Fruit fly (Drosophila melanogaster) whole organism, wandering third instar larva: ENCODE results near the gene CG2493.

Source experiments
- Abd-B ChIP-seq: fragments of >200 bp; optimal IDR thresholded peaks from 2 replicates; lab custom pipeline; 2017; ENCODE audit warnings: missing biosample characterization, missing genetic modification characterization
- CG32264 ChIP-seq: fragments of 200-800 bp; sonication (Bioruptor generic); optimal IDR thresholded peaks from 2 replicates; lab custom pipeline; 2016; ENCODE audit warnings: missing biosample characterization, missing genetic modification characterization
- CG9705 ChIP-seq: fragments of 200-800 bp; sonication (Bioruptor generic); optimal IDR thresholded peaks from 2 replicates; lab custom pipeline; 2018; ENCODE audit warnings: missing biosample characterization, mild to moderate bottlenecking, missing genetic modification characterization
- Dif ChIP-seq: fragments of 200-275, 200-300 bp; sonication (Bioruptor generic); optimal IDR thresholded peaks from 2 replicates; lab custom pipeline; 2018; ENCODE audit warnings: missing biosample characterization, missing genetic modification characterization; ENCODE audit not compliant: partially characterized antibody
- Hnf4 ChIP-seq: fragments of 200-800 bp; sonication (Bioruptor generic); optimal IDR thresholded peaks from 2 replicates; lab custom pipeline; 2016; ENCODE audit warnings: missing biosample characterization, mild to moderate bottlenecking, missing genetic modification characterization
- Hr78 ChIP-seq: fragments of >200 bp; optimal IDR thresholded peaks from 2 replicates; lab custom pipeline; 2017; ENCODE audit warnings: missing biosample characterization, missing genetic modification characterization
- Jra ChIP-seq: sonication (Bioruptor generic); optimal IDR thresholded peaks from 2 replicates; lab custom pipeline; 2016; ENCODE audit warnings: missing biosample characterization, missing genetic modification characterization
- OdsH ChIP-seq: fragments of 200-800 bp; sonication (Bioruptor generic); optimal IDR thresholded peaks from 2 replicates; lab custom pipeline; 2016; ENCODE audit warnings: missing biosample characterization, mild to moderate bottlenecking, missing genetic modification characterization
- Rel ChIP-seq, 2 experiments: fragments of 200-800 bp; sonication (Bioruptor generic) in 1 of 2; optimal IDR thresholded peaks; 2 replicates in 1 of 2; 3 replicates in 1 of 2; lab custom pipeline; 2016 to 2019; ENCODE audit warnings: mild to moderate bottlenecking in 2 of 2, missing biosample characterization in 2 of 2, missing genetic modification characterization in 2 of 2, moderate library complexity in 1 of 2
- Vsx2 ChIP-seq: fragments of 200-300, 225-300 bp; sonication (Bioruptor generic); optimal IDR thresholded peaks from 2 replicates; lab custom pipeline; 2018; ENCODE audit warnings: missing biosample characterization, missing genetic modification characterization; ENCODE audit not compliant: partially characterized antibody
- br ChIP-seq: fragments of 200-800 bp; sonication (Bioruptor generic); optimal IDR thresholded peaks from 2 replicates; lab custom pipeline; 2016; ENCODE audit warnings: missing biosample characterization, missing genetic modification characterization
- brk ChIP-seq: fragments of 200-800 bp; sonication (Bioruptor generic); optimal IDR thresholded peaks from 2 replicates; lab custom pipeline; 2016; ENCODE audit warnings: missing biosample characterization, mild to moderate bottlenecking, missing genetic modification characterization
- dl ChIP-seq, 2 experiments: fragments of 175-275, 200-275 bp in 1 of 2; fragments of 200-275 bp in 1 of 2; sonication (Bioruptor generic); optimal IDR thresholded peaks; lab custom pipeline; 2018; ENCODE audit warnings: mild to moderate bottlenecking in 2 of 2, missing biosample characterization in 2 of 2, missing genetic modification characterization in 2 of 2, moderate library complexity in 2 of 2; ENCODE audit not compliant: partially characterized antibody in 2 of 2, insufficient read depth in 1 of 2
- dsf ChIP-seq: sonication (Bioruptor generic); optimal IDR thresholded peaks from 2 replicates; lab custom pipeline; 2016; ENCODE audit warnings: missing biosample characterization, missing genetic modification characterization, borderline replicate concordance
- h ChIP-seq: fragments of 200-800 bp; sonication (Bioruptor generic); optimal IDR thresholded peaks from 3 replicates; lab custom pipeline; 2016; ENCODE audit warnings: missing biosample characterization, mild to moderate bottlenecking, missing genetic modification characterization
- pan ChIP-seq: fragments of >200 bp; optimal IDR thresholded peaks from 2 replicates; lab custom pipeline; 2017
- woc ChIP-seq: sonication (Bioruptor generic); optimal IDR thresholded peaks from 2 replicates; lab custom pipeline; 2016; ENCODE audit warnings: missing biosample characterization, mild to moderate bottlenecking, missing genetic modification characterization

The CG2493 gene

DNA sequence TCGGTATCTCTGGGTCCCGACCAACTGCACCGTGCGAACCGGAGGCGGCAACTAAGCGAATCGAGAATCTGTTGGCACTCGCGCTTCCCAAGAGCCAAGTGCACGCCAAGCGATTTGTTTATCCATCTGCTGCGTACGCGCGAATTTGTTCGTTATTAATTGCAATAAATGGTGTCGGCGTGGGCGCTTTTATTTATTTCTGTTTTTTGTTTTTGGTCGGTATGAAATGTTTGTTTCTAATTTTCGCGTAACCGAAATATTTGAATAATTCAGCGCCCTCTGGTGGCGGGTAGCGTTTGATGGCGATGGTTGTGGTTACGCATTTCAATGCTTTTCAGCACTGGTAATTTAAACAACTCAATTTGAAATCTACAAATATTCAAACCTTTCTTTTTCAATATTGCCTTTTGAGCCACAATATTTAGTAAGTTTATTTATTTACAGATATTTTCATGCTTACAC, 48.5 kb downstream of the CG2493 start, which contains the start of gene CG10947 (continued):
- no peak for TF ChIP-seq Dif

DNA sequence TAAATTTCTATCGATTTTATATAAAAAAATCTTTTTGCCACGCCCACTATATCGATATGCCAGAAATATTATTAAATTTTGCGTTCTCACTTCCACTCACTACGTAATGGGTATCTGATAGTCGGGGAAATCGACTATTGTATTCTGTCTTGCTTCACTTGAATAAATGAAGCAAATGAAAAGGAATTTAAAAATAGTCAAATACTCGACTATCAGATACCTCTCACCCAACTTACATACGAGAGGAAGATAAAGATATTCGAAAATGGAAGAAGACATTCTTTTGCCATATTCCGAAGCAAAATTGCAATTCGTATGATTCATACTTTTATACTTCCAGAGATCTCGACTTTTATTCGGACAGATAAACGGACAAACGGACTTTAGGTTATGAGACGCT, 49.4 kb downstream of the CG2493 start:
- TF ChIP-seq dl (GFP tag; optimal IDR thresholded peaks at IDR 0.05; lab: Kevin White, UChicago; ENCODE audit: insufficient read depth in 1 of 2, partially characterized antibody in 2 of 2): no peak
- TF ChIP-seq Jra (GFP tag; lab: Kevin White, UChicago): no peak
- TF ChIP-seq woc (GFP tag; lab: Kevin White, UChicago): no peak
- no peak for TF ChIP-seq Hnf4
- no peak for TF ChIP-seq h (GFP tag; lab: Kevin White, UChicago)
- no peak for TF ChIP-seq dsf (GFP tag; lab: Kevin White, UChicago)
- TF ChIP-seq Hr78 (GFP tag; lab: Kevin White, UChicago): no peak
- TF ChIP-seq CG9705 (GFP tag; lab: Kevin White, UChicago): no peak
- TF ChIP-seq br (GFP tag; lab: Kevin White, UChicago): no peak
- no peak for TF ChIP-seq Abd-B (GFP tag; lab: Kevin White, UChicago)
- no peak for TF ChIP-seq Vsx2 (GFP tag; lab: Kevin White, UChicago)
- no peak for TF ChIP-seq CG32264
- TF ChIP-seq brk (GFP tag; lab: Kevin White, UChicago): no peak
- TF ChIP-seq Rel (GFP tag; optimal IDR thresholded peaks at IDR 0.05; lab: Kevin White, UChicago): no peak
- TF ChIP-seq Rel (tag; optimal IDR thresholded peaks at IDR 0.05; lab: Kevin White, UChicago): no peak
- TF ChIP-seq OdsH: no peak
- no peak for TF ChIP-seq pan (lab: Kevin White, UChicago)
